Worm (Caenorhabditis elegans) whole organism, L4/young adult: ENCODE measurements around the gene smf-1.

Source experiments
- W03F9.2 ChIP-seq: fragments of 150-350 bp; optimal IDR thresholded peaks from 2 replicates; lab custom pipeline; 2014; ENCODE audit warnings: missing biosample characterization, missing genetic modification characterization
- dao-5 ChIP-seq: sonication (generic microtip); optimal IDR thresholded peaks from 2 replicates; lab custom pipeline; 2016; ENCODE audit warnings: missing genotype, missing genetic modification characterization, moderate library complexity, missing compliant biosample characterization
- him-1 ChIP-seq: sonication (generic microtip); optimal IDR thresholded peaks from 2 replicates; lab custom pipeline; 2016; ENCODE audit warnings: missing genotype, missing genetic modification reagents, missing genetic modification characterization, missing compliant biosample characterization

Gene smf-1

DNA sequence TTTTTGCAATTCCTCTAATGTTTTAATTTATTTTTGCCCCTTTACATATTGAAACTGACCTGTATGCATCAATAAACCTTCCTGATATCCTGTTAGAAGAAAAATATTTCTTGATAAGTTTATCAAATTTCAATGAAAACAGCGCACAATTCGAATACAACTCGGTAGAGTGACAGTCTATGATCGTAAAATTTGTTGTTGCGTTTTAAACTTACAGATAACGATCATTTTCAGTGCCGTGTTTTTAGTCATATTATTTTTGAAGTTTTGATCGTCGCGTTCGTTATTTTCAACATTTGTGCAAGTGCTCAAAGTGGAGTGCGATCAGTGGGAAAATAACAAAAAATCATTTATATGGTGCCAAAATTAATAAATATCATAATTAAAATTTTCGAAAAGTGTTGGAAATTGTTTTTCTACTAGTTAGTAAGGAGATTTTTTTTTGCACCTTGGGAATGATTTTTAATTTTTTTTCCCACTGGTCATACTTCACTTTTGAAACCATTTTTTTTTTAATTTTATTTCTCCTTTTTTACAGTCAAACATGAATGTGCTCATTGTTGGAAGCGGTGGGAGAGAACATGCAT lies 48.4 kb downstream of the smf-1 start, which contains the start of gene F38B6.4:
Gene F38B6.4, plus strand, starts transcription at position 537 of the 587 bp plus-strand sequence.
- TF ChIP-seq him-1 (tag; lab: Kevin White, UChicago) (no peak), W03F9.2 (tag; lab: Kevin White, UChicago) (no peak), dao-5 (tag; lab: Kevin White, UChicago) (no peak)

DNA sequence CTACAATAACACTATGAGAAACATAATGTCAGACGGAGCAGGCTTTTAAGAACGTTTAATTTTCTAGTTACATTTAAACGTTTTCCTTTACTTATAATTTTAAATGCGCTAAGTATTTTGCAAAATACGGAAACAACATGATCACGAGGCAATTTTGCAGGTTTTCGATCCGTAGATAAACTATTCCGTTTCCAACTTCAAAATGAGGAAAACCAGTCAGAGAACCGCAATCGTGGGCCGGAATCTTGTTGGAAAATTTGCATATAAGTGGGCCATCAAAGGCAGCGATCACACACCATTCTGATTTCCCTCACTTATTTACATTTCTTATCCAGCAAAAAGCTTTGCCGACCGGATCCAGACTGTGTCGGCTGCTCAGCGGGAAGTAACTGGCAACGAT lies 50.3 kb downstream of the smf-1 start, which contains the start of gene col-172:
Gene col-172, plus strand, starts transcription at position 301 of the 400 bp plus-strand sequence.
- TF ChIP-seq dao-5 (tag; lab: Kevin White, UChicago) = no peak
- no peak for TF ChIP-seq W03F9.2 (tag; lab: Kevin White, UChicago)
- TF ChIP-seq him-1 (tag; lab: Kevin White, UChicago) = no peak

DNA sequence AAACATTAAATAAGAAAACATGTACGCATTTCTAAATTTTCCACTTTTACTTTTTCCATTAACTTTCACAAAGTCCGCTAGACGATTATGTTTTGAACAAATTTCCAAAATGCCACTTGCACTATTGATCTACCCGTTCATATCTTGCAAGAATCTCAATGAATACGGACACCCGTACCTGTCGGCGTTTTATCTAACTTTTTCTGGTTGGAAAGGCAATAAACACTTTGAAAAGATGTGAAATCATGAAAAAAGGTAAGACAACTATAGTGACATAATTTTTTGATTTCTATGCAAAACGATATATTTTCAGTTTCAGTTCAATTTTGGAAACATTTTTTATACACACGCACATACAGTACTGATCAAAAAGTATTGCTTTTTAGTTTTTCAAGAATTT lies 51.1 kb downstream of the smf-1 start:
- TF ChIP-seq dao-5 (tag; lab: Kevin White, UChicago) = no peak
- TF ChIP-seq him-1 (tag; lab: Kevin White, UChicago) = no peak
- no peak for TF ChIP-seq W03F9.2 (tag; lab: Kevin White, UChicago)
